Worm (Caenorhabditis elegans): ENCODE results near the gene T12D8.5.

Gene T12D8.5

ce11 chrIII:13625650-13626430 is 746 bp downstream of the T12D8.5 start (continued):
- TF ChIP-seq mxl-1 (tag; optimal IDR thresholded peaks at IDR 0.05) (no peak), ztf-28 (GFP tag; IDR thresholded peaks at IDR 0.05) (no peak), nhr-27 (tag; optimal IDR thresholded peaks at IDR 0.05) (no peak), madf-10 (tag; optimal IDR thresholded peaks at IDR 0.05) (peak; percentile 72), F57C9.4 (tag; optimal IDR thresholded peaks at IDR 0.05) (peak; percentile 7), nhr-80 (tag; optimal IDR thresholded peaks at IDR 0.05) (no peak), Y56A3A.18 (GFP tag; IDR thresholded peaks at IDR 0.05) (no peak; the same call in 1 of the 2 replicates), dox-1 (GFP tag; IDR thresholded peaks at IDR 0.05) (peak; percentile 69), Y67H2A.10 (GFP tag; conservative IDR thresholded peaks at IDR 0.05) (no peak), ceh-100 (GFP tag; IDR thresholded peaks at IDR 0.05) (no peak), dpl-1 (GFP tag; optimal IDR thresholded peaks at IDR 0.05) (no peak), nhr-179 (tag; optimal IDR thresholded peaks at IDR 0.05) (no peak), C17E4.6 (GFP tag; IDR thresholded peaks at IDR 0.05) (no peak), ztf-25 (GFP tag; IDR thresholded peaks at IDR 0.05) (no peak), Y53F4B.3 (GFP tag; IDR thresholded peaks at IDR 0.05) (no peak), chd-7 (tag; optimal IDR thresholded peaks at IDR 0.05) (peak; percentile 11), hlh-26 (GFP tag; conservative IDR thresholded peaks at IDR 0.05) (no peak), tlf-1 (GFP tag; optimal IDR thresholded peaks at IDR 0.05) (peak; percentile 50), F23B12.7 (tag; optimal IDR thresholded peaks at IDR 0.05; ENCODE audit: insufficient read depth) (no peak), cebp-1 (GFP tag; IDR thresholded peaks at IDR 0.05) (0 out of 2 replicates have a peak, but pooled peaks have one; percentile 7), cebp-1 (tag; optimal IDR thresholded peaks at IDR 0.05) (peak; percentile 53), unc-130 (GFP tag; optimal IDR thresholded peaks at IDR 0.05) (no peak), ceh-58 (GFP tag; IDR thresholded peaks at IDR 0.05) (no peak), madf-3 (GFP tag; IDR thresholded peaks at IDR 0.05) (0 out of 2 replicates have a peak, but pooled peaks have one; percentile 52), rpc-1 (optimal IDR thresholded peaks at IDR 0.05) (no peak), rpc-1 (tag; optimal IDR thresholded peaks at IDR 0.05) (no peak), zfh-2 (GFP tag; conservative IDR thresholded peaks at IDR 0.05) (peak; percentile 79), hsf-1 (GFP tag; IDR thresholded peaks at IDR 0.05) (peak; percentile 55; the same call in 1 of the 2 replicates), Y53G8AR.9 (GFP tag; conservative IDR thresholded peaks at IDR 0.05) (peak; percentile 77; the same call in 1 of the 2 replicates), nhr-90 (tag; optimal IDR thresholded peaks at IDR 0.05) (peak; percentile 60), cebp-2 (GFP tag; IDR thresholded peaks at IDR 0.05) (no peak), attf-3 (GFP tag; conservative IDR thresholded peaks at IDR 0.05) (no peak), die-1 (tag; optimal IDR thresholded peaks at IDR 0.05) (peak; percentile 26), Y95B8A.8 (GFP tag; IDR thresholded peaks at IDR 0.05) (peak; percentile 57), efl-1 (GFP tag; optimal IDR thresholded peaks at IDR 0.05) (no peak), egl-44 (GFP tag; IDR thresholded peaks at IDR 0.05) (peak; percentile 34; the same call in 1 of the 2 replicates), zim-3 (tag; optimal IDR thresholded peaks at IDR 0.05) (no peak), snpc-1.1 (tag; optimal IDR thresholded peaks at IDR 0.05; ENCODE audit: insufficient read depth) (no peak), egrh-3 (GFP tag; IDR thresholded peaks at IDR 0.05) (0 out of 2 replicates have a peak, but pooled peaks have one; percentile 12), him-1 (tag; optimal IDR thresholded peaks at IDR 0.05) (no peak), atf-7 (tag; optimal IDR thresholded peaks at IDR 0.05) (peak; percentile 49), lin-54 (GFP tag; optimal IDR thresholded peaks at IDR 0.05) (peak; percentile 29), mel-28 (tag; optimal IDR thresholded peaks at IDR 0.05; ENCODE audit: borderline replicate concordance) (no peak), bed-1 (GFP tag; IDR thresholded peaks at IDR 0.05) (0 out of 2 replicates have a peak, but pooled peaks have one; percentile 58), hmg-20 (GFP tag; IDR thresholded peaks at IDR 0.05) (0 out of 2 replicates have a peak, but pooled peaks have one; percentile 3), F33H1.4 (GFP tag; IDR thresholded peaks at IDR 0.05) (0 out of 2 replicates have a peak, but pooled peaks have one; percentile 7), mcd-1 (GFP tag; IDR thresholded peaks at IDR 0.05) (peak; percentile 46)
